Fruit fly (Drosophila melanogaster) Kc167 (cell line): ENCODE measurements around the gene CG16789.

Experiments
- Myc ChIP-seq: fragments of >200 bp; optimal IDR thresholded peaks from 2 replicates; lab custom pipeline; 2017; ENCODE audit warnings: missing external identifiers
- Sin3A ChIP-seq: fragments of >200 bp; optimal IDR thresholded peaks from 2 replicates; lab custom pipeline; 2018; ENCODE audit warnings: missing external identifiers
- h ChIP-seq: fragments of >200 bp; optimal IDR thresholded peaks from 3 replicates; lab custom pipeline; 2018; ENCODE audit warnings: missing external identifiers
- insv ChIP-seq: fragments of >200 bp; optimal IDR thresholded peaks from 3 replicates; lab custom pipeline; 2018; ENCODE audit warnings: missing external identifiers
- psq ChIP-seq: fragments of >200 bp; optimal IDR thresholded peaks from 2 replicates; lab custom pipeline; 2017; ENCODE audit warnings: missing external identifiers
- ttk ChIP-seq: sonication (Bioruptor generic); optimal IDR thresholded peaks from 2 replicates; lab custom pipeline; 2017; ENCODE audit warnings: missing external identifiers

Gene CG16789

dm6 chr3R:9608206-9608605 lies 42.2 kb downstream of the CG16789 start:
- TF ChIP-seq Myc (lab: Kevin White, UChicago) (no peak), psq (no peak), ttk (lab: Kevin White, UChicago) (no peak), h (lab: Kevin White, UChicago) (no peak)

dm6 chr3R:9612217-9612616 lies 46.2 kb downstream of the CG16789 start:
- TF ChIP-seq insv (lab: Kevin White, UChicago), result no peak
- no peak for TF ChIP-seq ttk (lab: Kevin White, UChicago)
- no peak for TF ChIP-seq h (lab: Kevin White, UChicago)
- no peak for TF ChIP-seq Myc (lab: Kevin White, UChicago)
- no peak for TF ChIP-seq Sin3A (lab: Kevin White, UChicago)
- TF ChIP-seq psq, result no peak

dm6 chr3R:9613124-9613523 lies 47.1 kb downstream of the CG16789 start:
- TF ChIP-seq Sin3A (lab: Kevin White, UChicago), result no peak
- no peak for TF ChIP-seq ttk (lab: Kevin White, UChicago)
- TF ChIP-seq h (lab: Kevin White, UChicago), result no peak
- TF ChIP-seq insv (lab: Kevin White, UChicago), result no peak
- TF ChIP-seq psq, result no peak
- no peak for TF ChIP-seq Myc (lab: Kevin White, UChicago)

- TF ChIP-seq insv (lab: Kevin White, UChicago) (no peak), psq (no peak), Sin3A (lab: Kevin White, UChicago) (no peak), h (lab: Kevin White, UChicago) (no peak), ttk (lab: Kevin White, UChicago) (no peak), Myc (lab: Kevin White, UChicago) (no peak)
Measured at dm6 chr3R:9618331-9618730, 52.3 kb downstream of the CG16789 start.
